Fruit fly (Drosophila melanogaster) whole organism, embryonic: ENCODE measurements around the gene CG15423.

ENCODE experiments used
- Aef1 ChIP-seq: fragments of 200-800 bp; sonication (Bioruptor generic); IDR thresholded peaks from 3 replicates; pipeline ENCODE4 v1.3.6; 2022; ENCODE audit warnings: missing biosample characterization, missing genetic modification characterization
- B-H1 ChIP-seq: fragments of 200-800 bp; sonication (Bioruptor generic); IDR thresholded peaks from 3 replicates; pipeline ENCODE4 v1.3.6; 2022; ENCODE audit warnings: missing biosample characterization, missing genetic modification characterization
- Blimp-1 ChIP-seq: fragments of 200-800 bp; sonication (Bioruptor generic); optimal IDR thresholded peaks from 3 replicates; lab custom pipeline; 2018; ENCODE audit warnings: missing biosample characterization, missing genetic modification characterization, mild to moderate bottlenecking, moderate library complexity, missing genetic modification reagents
- CG1024 ChIP-seq: fragments of 200-800 bp; sonication (Bioruptor generic); IDR thresholded peaks from 2 replicates; pipeline ENCODE4 v1.3.6; 2022; ENCODE audit warnings: missing biosample characterization, missing genetic modification characterization
- CG11504 ChIP-seq: fragments of 200-800 bp; sonication (Bioruptor generic); optimal IDR thresholded peaks from 3 replicates; lab custom pipeline; 2019; ENCODE audit warnings: missing biosample characterization, mild to moderate bottlenecking, missing genetic modification characterization, moderate library complexity
- CG14014 ChIP-seq: fragments of 200-800 bp; sonication (Bioruptor generic); IDR thresholded peaks from 2 replicates; pipeline ENCODE4 v1.3.6; 2022; ENCODE audit warnings: missing biosample characterization, missing genetic modification characterization
- CG15696 ChIP-seq: fragments of 200-800 bp; sonication (Bioruptor generic); optimal IDR thresholded peaks from 2 replicates; lab custom pipeline; 2019; ENCODE audit warnings: missing biosample characterization, mild to moderate bottlenecking, missing genetic modification characterization, moderate library complexity
- CG16779 ChIP-seq: fragments of 200-800 bp; sonication (Bioruptor generic); IDR thresholded peaks from 2 replicates; pipeline ENCODE4 v1.3.6; 2022; ENCODE audit warnings: missing biosample characterization, missing genetic modification characterization
- CG16863 ChIP-seq: fragments of 200-800 bp; sonication (Bioruptor generic); optimal IDR thresholded peaks from 3 replicates; lab custom pipeline; 2016; ENCODE audit warnings: missing biosample characterization, missing genetic modification characterization
- CG17568 ChIP-seq: fragments of 200-800 bp; sonication (Bioruptor generic); optimal IDR thresholded peaks from 2 replicates; lab custom pipeline; 2018; ENCODE audit warnings: missing biosample characterization, mild to moderate bottlenecking, missing genetic modification characterization, moderate library complexity
- CG18619 ChIP-seq: fragments of 200-800 bp; sonication (Bioruptor generic); optimal IDR thresholded peaks from 3 replicates; lab custom pipeline; 2017; ENCODE audit warnings: missing biosample characterization, mild to moderate bottlenecking, missing genetic modification characterization
- CG30431 ChIP-seq: fragments of 200-800 bp; sonication (Bioruptor generic); optimal IDR thresholded peaks from 2 replicates; lab custom pipeline; 2017; ENCODE audit warnings: missing biosample characterization, missing genetic modification characterization
- CG3281 ChIP-seq: fragments of 200-800 bp; sonication (Bioruptor generic); optimal IDR thresholded peaks from 3 replicates; lab custom pipeline; 2017; ENCODE audit warnings: missing biosample characterization, mild to moderate bottlenecking, missing genetic modification characterization
- CG4360 ChIP-seq: fragments of 200-800 bp; sonication (Bioruptor generic); IDR thresholded peaks from 2 replicates; pipeline ENCODE4 v1.3.6; 2022; ENCODE audit warnings: missing biosample characterization, missing genetic modification characterization
- CG6175 ChIP-seq: fragments of 200-800 bp; sonication (Bioruptor generic); IDR thresholded peaks from 3 replicates; pipeline ENCODE4 v1.3.6; 2022; ENCODE audit warnings: missing biosample characterization, missing genetic modification characterization
- CG7745 ChIP-seq: fragments of 200-800 bp; sonication (Bioruptor generic); optimal IDR thresholded peaks from 2 replicates; lab custom pipeline; 2018; ENCODE audit warnings: missing biosample characterization, mild to moderate bottlenecking, missing genetic modification characterization, moderate library complexity
- CoRest ChIP-seq: fragments of 200-800 bp; sonication (Bioruptor generic); optimal IDR thresholded peaks from 3 replicates; lab custom pipeline; 2018; ENCODE audit warnings: missing biosample characterization, mild to moderate bottlenecking, missing genetic modification characterization, moderate library complexity
- CrebB ChIP-seq: fragments of 200-800 bp; sonication (Bioruptor generic); optimal IDR thresholded peaks from 3 replicates; lab custom pipeline; 2018; ENCODE audit warnings: missing biosample characterization, mild to moderate bottlenecking, missing genetic modification characterization
- Dip2 ChIP-seq: fragments of 200-800 bp; sonication (Bioruptor generic); IDR thresholded peaks from 2 replicates; pipeline ENCODE4 v1.3.6; 2022; ENCODE audit warnings: missing biosample characterization, missing genetic modification characterization
- Eip74EF ChIP-seq, 2 experiments: fragments of 200-800 bp in 1 of 2; fragments of >200 bp in 1 of 2; sonication (Bioruptor generic) in 1 of 2; optimal IDR thresholded peaks; 2 replicates each; lab custom pipeline; 2017 to 2019; ENCODE audit warnings: missing biosample characterization in 2 of 2, missing genetic modification characterization in 2 of 2, mild to moderate bottlenecking in 1 of 2, moderate library complexity in 1 of 2
- Elba2 ChIP-seq: fragments of 200-800 bp; sonication (Bioruptor generic); optimal IDR thresholded peaks from 3 replicates; lab custom pipeline; 2016; ENCODE audit warnings: missing biosample characterization, missing genetic modification characterization
- Ets97D ChIP-seq: fragments of 200-800 bp; sonication (Bioruptor generic); optimal IDR thresholded peaks from 3 replicates; lab custom pipeline; 2016; ENCODE audit warnings: missing biosample characterization, missing genetic modification characterization
- HLH4C ChIP-seq: fragments of 200-800 bp; sonication (Bioruptor generic); IDR thresholded peaks from 3 replicates; pipeline ENCODE4 v1.3.6; 2022; ENCODE audit warnings: missing biosample characterization, missing genetic modification characterization; ENCODE audit not compliant: partially characterized antibody
- Hmr ChIP-seq: fragments of 200-800 bp; sonication (Bioruptor generic); optimal IDR thresholded peaks from 3 replicates; lab custom pipeline; 2017; ENCODE audit warnings: mild to moderate bottlenecking, missing biosample characterization, missing genetic modification reagents, missing genetic modification characterization
- Hsf ChIP-seq: fragments of 200-800 bp; sonication (Bioruptor generic); optimal IDR thresholded peaks from 3 replicates; lab custom pipeline; 2016; ENCODE audit warnings: missing biosample characterization, missing genetic modification characterization
- Lim3 ChIP-seq: fragments of 200-800 bp; sonication (Bioruptor generic); IDR thresholded peaks from 2 replicates; pipeline ENCODE4 v1.3.6; 2022; ENCODE audit warnings: missing biosample characterization, missing genetic modification characterization
- NC2α ChIP-seq: fragments of 200-800 bp; sonication (Bioruptor generic); optimal IDR thresholded peaks from 2 replicates; lab custom pipeline; 2016; ENCODE audit warnings: missing biosample characterization, missing genetic modification characterization
- NK7.1 ChIP-seq: fragments of 200-800 bp; sonication (Bioruptor generic); optimal IDR thresholded peaks from 3 replicates; lab custom pipeline; 2016; ENCODE audit warnings: missing biosample characterization, missing genetic modification characterization
- Pdp1 ChIP-seq, 2 experiments: fragments of 200-800 bp; sonication (Bioruptor generic); optimal IDR thresholded peaks; 3 replicates each; lab custom pipeline; 2016; ENCODE audit warnings: missing biosample characterization in 2 of 2, missing genetic modification characterization in 2 of 2, mild to moderate bottlenecking in 1 of 2, moderate library complexity in 1 of 2
- Ptx1 ChIP-seq: fragments of 200-800 bp; sonication (Bioruptor generic); IDR thresholded peaks from 2 replicates; pipeline ENCODE4 v1.3.6; 2022; ENCODE audit warnings: missing biosample characterization, missing genetic modification characterization
- amos ChIP-seq: fragments of 200-800 bp; sonication (Bioruptor generic); IDR thresholded peaks from 2 replicates; pipeline ENCODE4 v1.3.6; 2022; ENCODE audit warnings: missing biosample characterization, missing genetic modification characterization; ENCODE audit not compliant: partially characterized antibody
- aop ChIP-seq: fragments of 200-800 bp; sonication (Bioruptor generic); IDR thresholded peaks from 2 replicates; pipeline ENCODE4 v1.3.6; 2022; ENCODE audit warnings: missing biosample characterization, missing genetic modification characterization
- ap ChIP-seq: fragments of 200-800 bp; sonication (Bioruptor generic); IDR thresholded peaks from 2 replicates; pipeline ENCODE4 v1.3.6; 2022; ENCODE audit warnings: missing biosample characterization, missing genetic modification characterization
- btn ChIP-seq: fragments of 200-800 bp; sonication (Bioruptor generic); optimal IDR thresholded peaks from 2 replicates; lab custom pipeline; 2016; ENCODE audit warnings: missing biosample characterization, missing genetic modification characterization
- cg ChIP-seq: fragments of 200-800 bp; sonication (Bioruptor generic); optimal IDR thresholded peaks from 3 replicates; lab custom pipeline; 2019; ENCODE audit warnings: missing biosample characterization, mild to moderate bottlenecking, missing genetic modification characterization, moderate library complexity
- chinmo ChIP-seq: fragments of 200-800 bp; sonication (Bioruptor generic); IDR thresholded peaks from 4 replicates; pipeline ENCODE4 v1.3.6; 2022; ENCODE audit warnings: missing biosample characterization, missing genetic modification characterization; ENCODE audit not compliant: partially characterized antibody
- dimm ChIP-seq: fragments of 200-800 bp; sonication (Bioruptor generic); IDR thresholded peaks from 2 replicates; pipeline ENCODE4 v1.3.6; 2022; ENCODE audit warnings: missing biosample characterization, missing genetic modification characterization
- dm ChIP-seq: fragments of 200-800 bp; sonication (Bioruptor generic); optimal IDR thresholded peaks from 3 replicates; lab custom pipeline; 2016; ENCODE audit warnings: missing biosample characterization, missing genetic modification characterization
- dysf ChIP-seq: fragments of 200-800 bp; sonication (Bioruptor generic); IDR thresholded peaks from 3 replicates; pipeline ENCODE4 v1.3.6; 2022; ENCODE audit warnings: missing biosample characterization, missing genetic modification characterization
- esg ChIP-seq: fragments of 200-800 bp; sonication (Bioruptor generic); conservative IDR thresholded peaks from 2 replicates; pipeline ENCODE4 v1.3.6; 2022; ENCODE audit warnings: missing biosample characterization, missing genetic modification characterization
- eve ChIP-seq, 2 experiments: fragments of >200 bp; optimal IDR thresholded peaks; 2 replicates each; lab custom pipeline; 2017; ENCODE audit warnings: missing biosample characterization in 2 of 2, missing genetic modification characterization in 2 of 2
- fd3F ChIP-seq: fragments of 200-800 bp; sonication (Bioruptor generic); optimal IDR thresholded peaks from 2 replicates; lab custom pipeline; 2018; ENCODE audit warnings: missing biosample characterization, mild to moderate bottlenecking, missing genetic modification characterization, moderate library complexity
- knrl ChIP-seq: fragments of 200-800 bp; sonication (Bioruptor generic); IDR thresholded peaks from 3 replicates; pipeline ENCODE4 v1.3.6; 2022; ENCODE audit warnings: missing biosample characterization, missing genetic modification characterization; ENCODE audit not compliant: partially characterized antibody
- luna ChIP-seq: fragments of 200-800 bp; sonication (Bioruptor generic); optimal IDR thresholded peaks from 2 replicates; lab custom pipeline; 2016; ENCODE audit warnings: missing biosample characterization, missing genetic modification characterization
- maf-S ChIP-seq: fragments of 200-800 bp; sonication (Bioruptor generic); optimal IDR thresholded peaks from 2 replicates; lab custom pipeline; 2016; ENCODE audit warnings: missing biosample characterization, missing genetic modification characterization
- mld ChIP-seq: fragments of 200-800 bp; sonication (Bioruptor generic); IDR thresholded peaks from 3 replicates; pipeline ENCODE4 v1.3.6; 2022; ENCODE audit warnings: missing biosample characterization, missing genetic modification characterization; ENCODE audit not compliant: partially characterized antibody
- nerfin-1 ChIP-seq: fragments of 200-800 bp; sonication (Bioruptor generic); optimal IDR thresholded peaks from 3 replicates; lab custom pipeline; 2019; ENCODE audit warnings: missing biosample characterization, mild to moderate bottlenecking, missing genetic modification characterization, moderate library complexity
- nom ChIP-seq: fragments of 200-800 bp; sonication (Bioruptor generic); optimal IDR thresholded peaks from 2 replicates; lab custom pipeline; 2017; ENCODE audit warnings: missing biosample characterization, missing genetic modification characterization, mild to moderate bottlenecking, moderate library complexity, missing genetic modification reagents
- sens-2 ChIP-seq: fragments of 200-800 bp; sonication (Bioruptor generic); IDR thresholded peaks from 2 replicates; pipeline ENCODE4 v1.3.6; 2022; ENCODE audit warnings: missing biosample characterization, missing genetic modification characterization
- slbo ChIP-seq: fragments of 200-800 bp; sonication (Bioruptor generic); IDR thresholded peaks from 2 replicates; pipeline ENCODE4 v1.3.6; 2022; ENCODE audit warnings: missing biosample characterization, missing genetic modification characterization
- wor ChIP-seq: fragments of 200-800 bp; sonication (Bioruptor generic); IDR thresholded peaks from 2 replicates; pipeline ENCODE4 v1.3.6; 2022; ENCODE audit warnings: missing biosample characterization, missing genetic modification characterization
- yki ChIP-seq: fragments of >200 bp; optimal IDR thresholded peaks from 3 replicates; lab custom pipeline; 2018

Gene CG15423

dm6 chr2L:4019198-4019597, 13.4 kb downstream of the CG15423 start (continued):
- TF ChIP-seq B-H1 (GFP tag; lab: Robert Waterston, UW) = no peak
- no peak for TF ChIP-seq CrebB (tag; lab: Kevin White, UChicago)
- no peak for TF ChIP-seq CG7745 (tag; lab: Kevin White, UChicago)
- no peak for TF ChIP-seq Pdp1 (GFP tag; optimal IDR thresholded peaks at IDR 0.05; lab: Kevin White, UChicago)
- TF ChIP-seq CG11504 (tag; lab: Kevin White, UChicago) = peak; percentile 19
- TF ChIP-seq CoRest (tag; lab: Kevin White, UChicago) = no peak
- TF ChIP-seq Hmr (GFP tag; lab: Kevin White, UChicago) = peak; percentile 20
- TF ChIP-seq CG3281 (GFP tag; lab: Kevin White, UChicago) = peak; percentile 3
- TF ChIP-seq Ets97D (GFP tag; lab: Kevin White, UChicago) = no peak
- no peak for TF ChIP-seq CG1024
- TF ChIP-seq fd3F = no peak
- no peak for TF ChIP-seq chinmo (GFP tag; lab: Robert Waterston, UW)
- no peak for TF ChIP-seq nom
- TF ChIP-seq CG18619 (GFP tag; lab: Kevin White, UChicago) = no peak
- no peak for TF ChIP-seq CG4360 (GFP tag; lab: Robert Waterston, UW)
- TF ChIP-seq luna (GFP tag; lab: Kevin White, UChicago) = no peak
- TF ChIP-seq knrl = no peak
- TF ChIP-seq nerfin-1 (tag; lab: Kevin White, UChicago) = no peak
- TF ChIP-seq CG14014 (GFP tag; lab: Robert Waterston, UW) = 0 out of 2 replicates have a peak, but pooled peaks have one; percentile 21
- TF ChIP-seq ap = no peak
- TF ChIP-seq NK7.1 = no peak
- TF ChIP-seq wor (GFP tag; lab: Robert Waterston, UW) = no peak
- no peak for TF ChIP-seq Ptx1 (GFP tag; lab: Robert Waterston, UW)
- TF ChIP-seq btn (GFP tag; lab: Kevin White, UChicago) = no peak
- no peak for TF ChIP-seq Hsf (GFP tag; lab: Kevin White, UChicago)
- no peak for TF ChIP-seq Lim3 (GFP tag; lab: Robert Waterston, UW)
- TF ChIP-seq cg = no peak
- TF ChIP-seq amos = no peak
- TF ChIP-seq CG30431 (GFP tag; lab: Kevin White, UChicago) = no peak
- TF ChIP-seq dimm (GFP tag; lab: Robert Waterston, UW) = no peak
- TF ChIP-seq sens-2 (GFP tag; lab: Robert Waterston, UW) = no peak
- TF ChIP-seq NC2α (GFP tag; lab: Kevin White, UChicago) = no peak
- no peak for TF ChIP-seq Aef1 (GFP tag; lab: Robert Waterston, UW)
- TF ChIP-seq aop (GFP tag; lab: Robert Waterston, UW) = no peak
- no peak for TF ChIP-seq mld (GFP tag; lab: Robert Waterston, UW)
- TF ChIP-seq eve (GFP tag; optimal IDR thresholded peaks at IDR 0.05; lab: Kevin White, UChicago) = peak in 1 of 2 experiments; percentile 36
- no peak for TF ChIP-seq CG15696
- TF ChIP-seq maf-S (GFP tag; lab: Kevin White, UChicago) = no peak
- no peak for TF ChIP-seq CG16779
- TF ChIP-seq CG6175 (GFP tag; lab: Robert Waterston, UW) = no peak
- TF ChIP-seq dysf = no peak
- TF ChIP-seq Dip2 = no peak
- TF ChIP-seq HLH4C = no peak
- no peak for TF ChIP-seq yki (lab: Kevin White, UChicago)
- TF ChIP-seq dm (GFP tag; lab: Kevin White, UChicago) = no peak
- TF ChIP-seq Elba2 = no peak
- no peak for TF ChIP-seq Eip74EF (GFP tag; optimal IDR thresholded peaks at IDR 0.05; lab: Kevin White, UChicago)
- TF ChIP-seq slbo (GFP tag; lab: Robert Waterston, UW) = peak; percentile 27; the same call in 1 of the 2 replicates
- no peak for TF ChIP-seq esg (GFP tag; lab: Robert Waterston, UW)
- no peak for TF ChIP-seq CG17568 (GFP tag; lab: Kevin White, UChicago)
- no peak for TF ChIP-seq Blimp-1 (GFP tag; lab: Kevin White, UChicago)
- no peak for TF ChIP-seq CG16863
